Worm (Caenorhabditis elegans) whole organism, young adult: ENCODE measurements around the gene F36H5.12.

Experiments
- B0261.1 ChIP-seq: sonication (generic microtip); optimal IDR thresholded peaks from 2 replicates; lab custom pipeline; 2016; ENCODE audit warnings: mild to moderate bottlenecking, missing genetic modification characterization, moderate library complexity, missing compliant biosample characterization
- C17E4.6 ChIP-seq: fragments of 200-800 bp; sonication (Bioruptor generic); IDR thresholded peaks from 2 replicates; pipeline ENCODE4 v1.3.6; 2022; ENCODE audit warnings: missing genetic modification reagents, missing genetic modification characterization, missing compliant biosample characterization
- D2030.7 ChIP-seq: fragments of 200-800 bp; sonication (Bioruptor generic); IDR thresholded peaks from 2 replicates; pipeline ENCODE4 v1.3.6; 2022; ENCODE audit warnings: missing genetic modification reagents, missing genetic modification characterization, missing compliant biosample characterization
- F55B11.4 ChIP-seq: sonication (generic microtip); optimal IDR thresholded peaks from 2 replicates; lab custom pipeline; 2016; ENCODE audit warnings: missing compliant biosample characterization, missing genetic modification characterization, borderline replicate concordance; ENCODE audit not compliant: insufficient read depth
- efl-1 ChIP-seq: fragments of 150-350 bp; optimal IDR thresholded peaks from 2 replicates; lab custom pipeline; 2014; ENCODE audit warnings: missing biosample characterization, missing genetic modification reagents, missing genetic modification characterization
- gei-17 ChIP-seq: fragments of 200-800 bp; sonication (Bioruptor generic); optimal IDR thresholded peaks from 2 replicates; lab custom pipeline; 2018; ENCODE audit warnings: mild to moderate bottlenecking, missing genetic modification characterization, missing compliant biosample characterization
- nhr-90 ChIP-seq: sonication (generic microtip); optimal IDR thresholded peaks from 2 replicates; lab custom pipeline; 2016; ENCODE audit warnings: missing genotype, mild to moderate bottlenecking, missing genetic modification characterization, missing compliant biosample characterization
- snpc-4 ChIP-seq, 5 experiments: fragments of 150-350 bp in 1 of 5; sonication (generic microtip) in 4 of 5; optimal IDR thresholded peaks; 2 replicates each; lab custom pipeline; 2014 to 2018; ENCODE audit warnings: missing genetic modification characterization in 5 of 5, missing biosample characterization in 3 of 5, antibody characterized with exemption in 2 of 5, mild to moderate bottlenecking in 2 of 5, missing compliant biosample characterization in 2 of 5, missing genotype in 2 of 5, moderate library complexity in 2 of 5, missing genetic modification reagents in 1 of 5
- unc-62 ChIP-seq: fragments of 150-350 bp; optimal IDR thresholded peaks from 2 replicates; lab custom pipeline; 2014; ENCODE audit warnings: missing biosample characterization, missing genetic modification reagents, missing genetic modification characterization

ce11 chrII:1788087-1788486 lies 45.5 kb downstream of the F36H5.12 start, which contains the start of the genes C08F1.6 and fbxb-13:
- no peak for TF ChIP-seq F55B11.4 (tag; lab: Kevin White, UChicago)
- TF ChIP-seq snpc-4 (GFP tag; optimal IDR thresholded peaks at IDR 0.05; lab: Kevin White, UChicago), result no peak
- TF ChIP-seq snpc-4 (tag; optimal IDR thresholded peaks at IDR 0.05; lab: Kevin White, UChicago), result no peak
- TF ChIP-seq D2030.7 (GFP tag; lab: Robert Waterston, UW), result no peak
- no peak for TF ChIP-seq gei-17 (GFP tag; lab: Kevin White, UChicago)
- TF ChIP-seq B0261.1 (tag; lab: Kevin White, UChicago), result no peak
- TF ChIP-seq C17E4.6 (GFP tag; lab: Robert Waterston, UW), result no peak
- TF ChIP-seq nhr-90, result no peak
- TF ChIP-seq efl-1 (GFP tag; lab: Kevin White, UChicago), result no peak
- TF ChIP-seq unc-62 (GFP tag; lab: Kevin White, UChicago), result no peak
